Worm (Caenorhabditis elegans): ENCODE results near the gene fut-2.
A peak's percentile ranks its signal among the peaks of the same experiment; 100 is the strongest.

The fut-2 gene

ce11 chrV:6614152-6614734 lies 38.6 kb upstream of the fut-2 start, which contains the start of gene cpr-4 (continued):
- no peak for TF ChIP-seq vab-7 (GFP tag; IDR thresholded peaks at IDR 0.05)
- no peak for TF ChIP-seq F26F4.8 (GFP tag; conservative IDR thresholded peaks at IDR 0.05)
- no peak for TF ChIP-seq mxl-2 (GFP tag; conservative IDR thresholded peaks at IDR 0.05)
- TF ChIP-seq dmd-6 (GFP tag; IDR thresholded peaks at IDR 0.05): peak; percentile 96
- no peak for TF ChIP-seq zfp-2 (tag; optimal IDR thresholded peaks at IDR 0.05)
- no peak for TF ChIP-seq hif-1 (tag; optimal IDR thresholded peaks at IDR 0.05)
- TF ChIP-seq nhr-102 (tag; optimal IDR thresholded peaks at IDR 0.05): peak; percentile 74
- peak in 1 of 2 experiments; percentile 50 for TF ChIP-seq daf-16 (GFP tag; optimal IDR thresholded peaks at IDR 0.05)
- TF ChIP-seq daf-16 (tag; optimal IDR thresholded peaks at IDR 0.05): peak; percentile 88
- TF ChIP-seq nhr-25 (tag; optimal IDR thresholded peaks at IDR 0.05; ENCODE audit: borderline replicate concordance, insufficient read depth): no peak
- no peak for TF ChIP-seq lin-38 (GFP tag; IDR thresholded peaks at IDR 0.05)
- TF ChIP-seq jun-1 (tag; optimal IDR thresholded peaks at IDR 0.05): peak; percentile 27
- no peak for TF ChIP-seq ces-1 (GFP tag; optimal IDR thresholded peaks at IDR 0.05)
- no peak for TF ChIP-seq ama-1 (optimal IDR thresholded peaks at IDR 0.05)
- no peak for TF ChIP-seq zip-11 (GFP tag; IDR thresholded peaks at IDR 0.05)
- TF ChIP-seq nhr-48 (tag; optimal IDR thresholded peaks at IDR 0.05): peak; percentile 86
- no peak for TF ChIP-seq tag-97 (GFP tag; IDR thresholded peaks at IDR 0.05)
- no peak for TF ChIP-seq zag-1 (tag; optimal IDR thresholded peaks at IDR 0.05)
- no peak for TF ChIP-seq ztf-11 (tag; optimal IDR thresholded peaks at IDR 0.05)
- no peak for TF ChIP-seq set-16 (GFP tag; IDR thresholded peaks at IDR 0.05)
- no peak for TF ChIP-seq lim-7 (GFP tag; IDR thresholded peaks at IDR 0.05)
- TF ChIP-seq nhr-10 (tag; optimal IDR thresholded peaks at IDR 0.05): no peak
- TF ChIP-seq spr-3 (GFP tag; optimal IDR thresholded peaks at IDR 0.05): no peak
- no peak for TF ChIP-seq egl-27 (tag; optimal IDR thresholded peaks at IDR 0.05)
- TF ChIP-seq unc-39 (tag; optimal IDR thresholded peaks at IDR 0.05): no peak
- TF ChIP-seq mdl-1 (tag; optimal IDR thresholded peaks at IDR 0.05): no peak
- TF ChIP-seq F49E8.2 (tag; optimal IDR thresholded peaks at IDR 0.05; ENCODE audit: borderline replicate concordance): no peak
- 0 out of 2 replicates have a peak, but pooled peaks have one; percentile 39 for TF ChIP-seq pha-4 (GFP tag; IDR thresholded peaks at IDR 0.05)
- TF ChIP-seq pha-4 (tag; optimal IDR thresholded peaks at IDR 0.05): no peak
- TF ChIP-seq rbr-2 (tag; optimal IDR thresholded peaks at IDR 0.05): no peak
- no peak for TF ChIP-seq nhr-6 (tag; optimal IDR thresholded peaks at IDR 0.05)
- no peak for TF ChIP-seq ctbp-1 (GFP tag; IDR thresholded peaks at IDR 0.05)
- peak; percentile 77; the same call in 1 of the 2 replicates for TF ChIP-seq lin-1 (GFP tag; IDR thresholded peaks at IDR 0.05)
- TF ChIP-seq snpc-1.2 (GFP tag; IDR thresholded peaks at IDR 0.05): no peak
- peak; percentile 64; the same call in 1 of the 2 replicates for TF ChIP-seq saeg-2 (GFP tag; IDR thresholded peaks at IDR 0.05)
- TF ChIP-seq dpl-1 (GFP tag; optimal IDR thresholded peaks at IDR 0.05): no peak
- TF ChIP-seq nhr-76 (tag; optimal IDR thresholded peaks at IDR 0.05): no peak
- TF ChIP-seq ceh-32 (tag; optimal IDR thresholded peaks at IDR 0.05; ENCODE audit: poor library complexity): no peak
- TF ChIP-seq ceh-82 (tag; optimal IDR thresholded peaks at IDR 0.05): no peak
- no peak for TF ChIP-seq duxl-1 (tag; optimal IDR thresholded peaks at IDR 0.05; ENCODE audit: poor library complexity)
- TF ChIP-seq F10B5.3 (tag; optimal IDR thresholded peaks at IDR 0.05): no peak
- no peak for TF ChIP-seq ZK337.2 (GFP tag; IDR thresholded peaks at IDR 0.05)
- TF ChIP-seq ztf-7 (tag; optimal IDR thresholded peaks at IDR 0.05): no peak
- TF ChIP-seq sdz-12 (GFP tag; optimal IDR thresholded peaks at IDR 0.05): no peak
- TF ChIP-seq hlh-11 (tag; optimal IDR thresholded peaks at IDR 0.05): peak; percentile 88
- no peak for TF ChIP-seq nhr-42 (GFP tag; IDR thresholded peaks at IDR 0.05)
- no peak for TF ChIP-seq attf-4 (tag; optimal IDR thresholded peaks at IDR 0.05)
- TF ChIP-seq unc-130 (GFP tag; optimal IDR thresholded peaks at IDR 0.05): no peak
- TF ChIP-seq F44E2.7 (GFP tag; IDR thresholded peaks at IDR 0.05): no peak
- no peak for TF ChIP-seq Y48G9A.11 (GFP tag; IDR thresholded peaks at IDR 0.05)
- TF ChIP-seq hmg-1.1 (GFP tag; IDR thresholded peaks at IDR 0.05): no peak
- TF ChIP-seq skn-1 (tag; optimal IDR thresholded peaks at IDR 0.05): no peak

All from whole organism, L4 larva.